Fruit fly (Drosophila melanogaster) whole organism, embryonic: ENCODE measurements around the gene hook.

Source experiments
- CG10565 ChIP-seq: fragments of 200-800 bp; sonication (Bioruptor generic); optimal IDR thresholded peaks from 3 replicates; lab custom pipeline; 2016; ENCODE audit warnings: missing biosample characterization, mild to moderate bottlenecking, missing genetic modification characterization
- CG10959 ChIP-seq: fragments of 200-800 bp; sonication (Bioruptor generic); IDR thresholded peaks from 2 replicates; pipeline ENCODE4 v1.3.6; 2022; ENCODE audit warnings: missing biosample characterization, missing genetic modification characterization
- CG11456 ChIP-seq: fragments of 200-800 bp; sonication (Bioruptor generic); IDR thresholded peaks from 3 replicates; pipeline ENCODE4 v1.3.6; 2022; ENCODE audit warnings: missing biosample characterization, missing genetic modification characterization
- CG11560 ChIP-seq: fragments of 200-800 bp; sonication (Bioruptor generic); IDR thresholded peaks from 3 replicates; pipeline ENCODE4 v1.3.6; 2022; ENCODE audit warnings: missing biosample characterization, missing genetic modification characterization
- CG14014 ChIP-seq: fragments of 200-800 bp; sonication (Bioruptor generic); IDR thresholded peaks from 2 replicates; pipeline ENCODE4 v1.3.6; 2022; ENCODE audit warnings: missing biosample characterization, missing genetic modification characterization
- CG15269 ChIP-seq: fragments of 200-800 bp; sonication (Bioruptor generic); optimal IDR thresholded peaks from 2 replicates; lab custom pipeline; 2018; ENCODE audit warnings: missing biosample characterization, mild to moderate bottlenecking, missing genetic modification characterization, moderate library complexity
- CG16863 ChIP-seq: fragments of 200-800 bp; sonication (Bioruptor generic); optimal IDR thresholded peaks from 3 replicates; lab custom pipeline; 2016; ENCODE audit warnings: missing biosample characterization, missing genetic modification characterization
- CG33213 ChIP-seq: fragments of 200-800 bp; sonication (Bioruptor generic); optimal IDR thresholded peaks from 3 replicates; lab custom pipeline; 2016; ENCODE audit warnings: missing biosample characterization, missing genetic modification characterization
- CG3407 ChIP-seq: fragments of 200-800 bp; sonication (Bioruptor generic); optimal IDR thresholded peaks from 2 replicates; lab custom pipeline; 2018; ENCODE audit warnings: missing biosample characterization, mild to moderate bottlenecking, missing genetic modification characterization
- CG34376 ChIP-seq: fragments of 200-800 bp; sonication (Bioruptor generic); optimal IDR thresholded peaks from 2 replicates; lab custom pipeline; 2018; ENCODE audit warnings: missing biosample characterization, mild to moderate bottlenecking, missing genetic modification characterization
- CG34422 ChIP-seq: fragments of 200-800 bp; sonication (Bioruptor generic); IDR thresholded peaks from 3 replicates; pipeline ENCODE4 v1.3.6; 2022; ENCODE audit warnings: missing biosample characterization, missing genetic modification characterization
- CG3838 ChIP-seq: fragments of 200-800 bp; sonication (Bioruptor generic); optimal IDR thresholded peaks from 3 replicates; lab custom pipeline; 2016; ENCODE audit warnings: missing biosample characterization, missing genetic modification characterization
- CG42726 ChIP-seq: fragments of 200-800 bp; sonication (Bioruptor generic); IDR thresholded peaks from 2 replicates; pipeline ENCODE4 v1.3.6; 2022; ENCODE audit warnings: missing biosample characterization, missing genetic modification characterization; ENCODE audit not compliant: partially characterized antibody
- CG4424 ChIP-seq: fragments of 200-800 bp; sonication (Bioruptor generic); optimal IDR thresholded peaks from 3 replicates; lab custom pipeline; 2016; ENCODE audit warnings: missing biosample characterization, missing genetic modification characterization
- CG4730 ChIP-seq: fragments of 200-800 bp; sonication (Bioruptor generic); IDR thresholded peaks from 2 replicates; pipeline ENCODE4 v1.3.6; 2022; ENCODE audit warnings: missing biosample characterization, missing genetic modification characterization
- CG5180 ChIP-seq: fragments of 200-800 bp; sonication (Bioruptor generic); optimal IDR thresholded peaks from 3 replicates; lab custom pipeline; 2017; ENCODE audit warnings: missing biosample characterization, missing genetic modification characterization, mild to moderate bottlenecking, moderate library complexity, missing genetic modification reagents
- CG6175 ChIP-seq: fragments of 200-800 bp; sonication (Bioruptor generic); IDR thresholded peaks from 3 replicates; pipeline ENCODE4 v1.3.6; 2022; ENCODE audit warnings: missing biosample characterization, missing genetic modification characterization
- CG7786 ChIP-seq: fragments of 200-800 bp; sonication (Bioruptor generic); optimal IDR thresholded peaks from 2 replicates; lab custom pipeline; 2016; ENCODE audit warnings: missing biosample characterization, missing genetic modification characterization
- CG7963 ChIP-seq: fragments of 200-800 bp; sonication (Bioruptor generic); IDR thresholded peaks from 3 replicates; pipeline ENCODE4 v1.3.6; 2022; ENCODE audit warnings: missing biosample characterization, missing genetic modification characterization; ENCODE audit not compliant: partially characterized antibody
- CG9215 ChIP-seq: fragments of 200-800 bp; sonication (Bioruptor generic); IDR thresholded peaks from 2 replicates; pipeline ENCODE4 v1.3.6; 2022; ENCODE audit warnings: missing biosample characterization, missing genetic modification characterization
- CG9727 ChIP-seq: fragments of 200-800 bp; sonication (Bioruptor generic); optimal IDR thresholded peaks from 3 replicates; lab custom pipeline; 2017; ENCODE audit warnings: missing biosample characterization, mild to moderate bottlenecking, missing genetic modification characterization
- CHES-1-like ChIP-seq: fragments of 200-800 bp; sonication (Bioruptor generic); optimal IDR thresholded peaks from 2 replicates; lab custom pipeline; 2016; ENCODE audit warnings: missing biosample characterization, missing genetic modification characterization
- Elba2 ChIP-seq: fragments of 200-800 bp; sonication (Bioruptor generic); optimal IDR thresholded peaks from 3 replicates; lab custom pipeline; 2016; ENCODE audit warnings: missing biosample characterization, missing genetic modification characterization
- HLH3B ChIP-seq: fragments of 200-800 bp; sonication (Bioruptor generic); IDR thresholded peaks from 2 replicates; pipeline ENCODE4 v1.3.6; 2022; ENCODE audit warnings: missing biosample characterization, missing genetic modification characterization
- Max ChIP-seq: fragments of 200-800 bp; sonication (Bioruptor generic); optimal IDR thresholded peaks from 2 replicates; lab custom pipeline; 2016; ENCODE audit warnings: missing biosample characterization, mild to moderate bottlenecking, missing genetic modification characterization
- Med ChIP-seq: fragments of 200-800 bp; sonication (Bioruptor generic); peaks from one replicate; lab custom pipeline; 2016; ENCODE audit warnings: missing biosample characterization, missing genetic modification characterization, mild to moderate bottlenecking, inconsistent platforms, moderate library complexity
- Mes4 ChIP-seq: fragments of 200-800 bp; sonication (Bioruptor generic); optimal IDR thresholded peaks from 2 replicates; lab custom pipeline; 2016; ENCODE audit warnings: missing biosample characterization, missing genetic modification characterization
- Nf-YA ChIP-seq: fragments of 200-800 bp; sonication (Bioruptor generic); IDR thresholded peaks from 2 replicates; pipeline ENCODE4 v1.3.6; 2022; ENCODE audit warnings: missing biosample characterization, missing genetic modification characterization
- Xbp1 ChIP-seq: fragments of 200-800 bp; sonication (Bioruptor generic); optimal IDR thresholded peaks from 3 replicates; lab custom pipeline; 2016; ENCODE audit warnings: missing biosample characterization, mild to moderate bottlenecking, missing genetic modification characterization
- ac ChIP-seq: fragments of 200-800 bp; sonication (Bioruptor generic); optimal IDR thresholded peaks from 3 replicates; lab custom pipeline; 2017; ENCODE audit warnings: missing biosample characterization, mild to moderate bottlenecking, missing genetic modification characterization
- bsh ChIP-seq, 2 experiments: fragments of 200-800 bp; sonication (Bioruptor generic); optimal IDR thresholded peaks; 2 replicates each; lab custom pipeline; 2017 to 2018; ENCODE audit warnings: mild to moderate bottlenecking in 2 of 2, missing biosample characterization in 2 of 2, missing genetic modification characterization in 2 of 2, moderate library complexity in 1 of 2
- cas ChIP-seq: fragments of 200-800 bp; sonication (Bioruptor generic); IDR thresholded peaks from 2 replicates; pipeline ENCODE4 v1.3.6; 2022; ENCODE audit warnings: missing biosample characterization, missing genetic modification characterization
- cato ChIP-seq: fragments of 200-800 bp; sonication (Bioruptor generic); optimal IDR thresholded peaks from 2 replicates; lab custom pipeline; 2016; ENCODE audit warnings: missing biosample characterization, missing genetic modification characterization, borderline replicate concordance
- disco-r ChIP-seq: fragments of 200-800 bp; sonication (Bioruptor generic); optimal IDR thresholded peaks from 2 replicates; lab custom pipeline; 2016; ENCODE audit warnings: missing biosample characterization, missing genetic modification characterization
- dm ChIP-seq: fragments of 200-800 bp; sonication (Bioruptor generic); optimal IDR thresholded peaks from 3 replicates; lab custom pipeline; 2016; ENCODE audit warnings: missing biosample characterization, missing genetic modification characterization
- ewg ChIP-seq: fragments of 200-800 bp; sonication (Bioruptor generic); optimal IDR thresholded peaks from 3 replicates; lab custom pipeline; 2017; ENCODE audit warnings: mild to moderate bottlenecking, missing biosample characterization, missing genetic modification reagents, missing genetic modification characterization
- exex ChIP-seq: fragments of 200-800 bp; sonication (Bioruptor generic); optimal IDR thresholded peaks from 4 replicates; lab custom pipeline; 2018; ENCODE audit warnings: missing biosample characterization, mild to moderate bottlenecking, missing genetic modification characterization, moderate library complexity
- fd3F ChIP-seq: fragments of 200-800 bp; sonication (Bioruptor generic); optimal IDR thresholded peaks from 2 replicates; lab custom pipeline; 2018; ENCODE audit warnings: missing biosample characterization, mild to moderate bottlenecking, missing genetic modification characterization, moderate library complexity
- gcm ChIP-seq: fragments of 200-800 bp; sonication (Bioruptor generic); optimal IDR thresholded peaks from 2 replicates; lab custom pipeline; 2019; ENCODE audit warnings: missing biosample characterization, mild to moderate bottlenecking, missing genetic modification characterization, moderate library complexity
- gem ChIP-seq: fragments of 200-800 bp; sonication (Bioruptor generic); optimal IDR thresholded peaks from 2 replicates; lab custom pipeline; 2019; ENCODE audit warnings: missing biosample characterization, mild to moderate bottlenecking, missing genetic modification characterization, moderate library complexity
- gfzf ChIP-seq: fragments of 200-800 bp; sonication (Bioruptor generic); optimal IDR thresholded peaks from 2 replicates; lab custom pipeline; 2016; ENCODE audit warnings: missing biosample characterization, mild to moderate bottlenecking, missing genetic modification characterization, moderate library complexity
- gt ChIP-seq: fragments of 200-800 bp; sonication (Bioruptor generic); IDR thresholded peaks from 2 replicates; pipeline ENCODE4 v1.3.6; 2022; ENCODE audit warnings: missing biosample characterization, missing genetic modification characterization
- h ChIP-seq: fragments of >200 bp; optimal IDR thresholded peaks from 2 replicates; lab custom pipeline; 2017
- hb ChIP-seq: fragments of 200-800 bp; sonication (Bioruptor generic); IDR thresholded peaks from 3 replicates; pipeline ENCODE4 v1.3.6; 2022; ENCODE audit warnings: missing biosample characterization, missing genetic modification characterization; ENCODE audit not compliant: partially characterized antibody
- lola ChIP-seq, 3 experiments: fragments of >200 bp in 2 of 3; fragments of 200-800 bp in 1 of 3; sonication (Bioruptor generic) in 1 of 3; optimal IDR thresholded peaks; 2 replicates each; lab custom pipeline; 2017 to 2019; ENCODE audit warnings: missing biosample characterization in 3 of 3, missing genetic modification characterization in 3 of 3, mild to moderate bottlenecking in 1 of 3, moderate library complexity in 1 of 3
- nerfin-2 ChIP-seq: fragments of 200-800 bp; sonication (Bioruptor generic); IDR thresholded peaks from 2 replicates; pipeline ENCODE4 v1.3.6; 2022; ENCODE audit warnings: missing biosample characterization, missing genetic modification characterization; ENCODE audit not compliant: partially characterized antibody
- shn ChIP-seq: fragments of 200-800 bp; sonication (Bioruptor generic); optimal IDR thresholded peaks from 3 replicates; lab custom pipeline; 2016; ENCODE audit warnings: missing biosample characterization, missing genetic modification characterization
- stwl ChIP-seq: fragments of 200-800 bp; sonication (Bioruptor generic); optimal IDR thresholded peaks from 3 replicates; lab custom pipeline; 2018; ENCODE audit warnings: missing biosample characterization, mild to moderate bottlenecking, missing genetic modification characterization, moderate library complexity
- tgo ChIP-seq: fragments of 200-800 bp; sonication (Bioruptor generic); IDR thresholded peaks from 3 replicates; pipeline ENCODE4 v1.3.6; 2022; ENCODE audit warnings: missing biosample characterization, missing genetic modification characterization
- zfh2 ChIP-seq: fragments of 200-800 bp; sonication (Bioruptor generic); optimal IDR thresholded peaks from 2 replicates; lab custom pipeline; 2016; ENCODE audit warnings: missing biosample characterization, missing genetic modification characterization

The hook gene

dm6 chr2L:19053860-19054515 is 20.7 kb upstream of the hook start, which contains the start of gene CG10492 (continued):
- TF ChIP-seq shn (GFP tag; lab: Kevin White, UChicago) = no peak
- TF ChIP-seq tgo (GFP tag; lab: Robert Waterston, UW) = no peak
- no peak for TF ChIP-seq CHES-1-like
- peak; percentile 35 for TF ChIP-seq CG33213
- TF ChIP-seq gfzf (GFP tag; lab: Kevin White, UChicago) = peak; percentile 91
- TF ChIP-seq cas (GFP tag; lab: Robert Waterston, UW) = no peak
- no peak for TF ChIP-seq gt (GFP tag; lab: Robert Waterston, UW)
- TF ChIP-seq zfh2 = no peak
- TF ChIP-seq CG3407 = no peak
- TF ChIP-seq gcm (GFP tag; lab: Kevin White, UChicago) = no peak
- peak; percentile 20 for TF ChIP-seq Elba2 (GFP tag; lab: Kevin White, UChicago)
- TF ChIP-seq CG14014 (GFP tag; lab: Robert Waterston, UW) = no peak
- TF ChIP-seq CG11456 (GFP tag; lab: Robert Waterston, UW) = no peak
- TF ChIP-seq CG7963 = no peak
- TF ChIP-seq CG6175 (GFP tag; lab: Robert Waterston, UW) = peak; percentile 40; the same call in 1 of the 3 replicates
- TF ChIP-seq fd3F (GFP tag; lab: Kevin White, UChicago) = no peak
- TF ChIP-seq hb (GFP tag; lab: Robert Waterston, UW) = no peak
- peak; percentile 32 for TF ChIP-seq Max (GFP tag; lab: Kevin White, UChicago)
- no peak for TF ChIP-seq ac (GFP tag; lab: Kevin White, UChicago)
- no peak for TF ChIP-seq cato (GFP tag; lab: Kevin White, UChicago)
- TF ChIP-seq bsh (GFP tag; optimal IDR thresholded peaks at IDR 0.05; lab: Kevin White, UChicago) = no peak
- TF ChIP-seq CG9727 (GFP tag; lab: Kevin White, UChicago) = no peak
- no peak for TF ChIP-seq disco-r (GFP tag; lab: Kevin White, UChicago)
- no peak for TF ChIP-seq CG5180 (GFP tag; lab: Kevin White, UChicago)
- no peak for TF ChIP-seq CG10565 (GFP tag; lab: Kevin White, UChicago)
- no peak for TF ChIP-seq CG4730
- TF ChIP-seq CG16863 (GFP tag; lab: Kevin White, UChicago) = no peak
- no peak for TF ChIP-seq CG34376 (GFP tag; lab: Kevin White, UChicago)
- no peak for TF ChIP-seq CG9215
- TF ChIP-seq CG10959 (GFP tag; lab: Robert Waterston, UW) = no peak
- TF ChIP-seq CG11560 (tag; lab: Robert Waterston, UW) = no peak
- no peak for TF ChIP-seq Nf-YA
- TF ChIP-seq h (lab: Kevin White, UChicago) = no peak
- TF ChIP-seq dm = peak; percentile 60
- TF ChIP-seq CG7786 (GFP tag; lab: Kevin White, UChicago) = no peak
- no peak for TF ChIP-seq CG4424 (GFP tag; lab: Kevin White, UChicago)
- no peak for TF ChIP-seq Mes4
- no peak for TF ChIP-seq lola (GFP tag; optimal IDR thresholded peaks at IDR 0.05; lab: Kevin White, UChicago)
- TF ChIP-seq Med (GFP tag; lab: Kevin White, UChicago) = peak; percentile 60
- no peak for TF ChIP-seq exex (tag; lab: Kevin White, UChicago)
- no peak for TF ChIP-seq Xbp1
- TF ChIP-seq gem (tag; lab: Kevin White, UChicago) = no peak
- TF ChIP-seq stwl (tag; lab: Kevin White, UChicago) = peak; percentile 51
- TF ChIP-seq ewg (GFP tag; lab: Kevin White, UChicago) = no peak
- TF ChIP-seq CG42726 (GFP tag; lab: Robert Waterston, UW) = 0 out of 2 replicates have a peak, but pooled peaks have one; percentile 21
- peak; percentile 83 for TF ChIP-seq CG34422 (GFP tag; lab: Robert Waterston, UW)
- TF ChIP-seq CG15269 = no peak
- no peak for TF ChIP-seq HLH3B (GFP tag; lab: Robert Waterston, UW)
- no peak for TF ChIP-seq nerfin-2
- TF ChIP-seq CG3838 (GFP tag; lab: Kevin White, UChicago) = no peak
